Fruit fly (Drosophila melanogaster) whole organism, embryonic: ENCODE measurements around the gene CG6230.

ENCODE experiments used
- Adf1 ChIP-seq: fragments of 200-800 bp; sonication (Bioruptor generic); IDR thresholded peaks from 2 replicates; pipeline ENCODE4 v1.3.6; 2022; ENCODE audit warnings: missing biosample characterization, missing genetic modification characterization
- Asciz ChIP-seq: fragments of 200-800 bp; sonication (Bioruptor generic); optimal IDR thresholded peaks from 2 replicates; lab custom pipeline; 2017; ENCODE audit warnings: missing biosample characterization, mild to moderate bottlenecking, missing genetic modification characterization, missing genetic modification reagents
- BEAF-32 ChIP-seq: fragments of 200-800 bp; sonication (Bioruptor generic); optimal IDR thresholded peaks from 3 replicates; lab custom pipeline; 2017; ENCODE audit warnings: missing biosample characterization, missing genetic modification characterization, mild to moderate bottlenecking, moderate library complexity, missing genetic modification reagents
- Bdp1 ChIP-seq: fragments of 200-800 bp; sonication (Bioruptor generic); optimal IDR thresholded peaks from 3 replicates; lab custom pipeline; 2016; ENCODE audit warnings: missing biosample characterization, missing genetic modification characterization
- Bgb ChIP-seq: fragments of 200-800 bp; sonication (Bioruptor generic); IDR thresholded peaks from 2 replicates; pipeline ENCODE4 v1.3.6; 2022; ENCODE audit warnings: missing biosample characterization, missing genetic modification characterization; ENCODE audit not compliant: partially characterized antibody
- CG10267 ChIP-seq: fragments of 200-800 bp; sonication (Bioruptor generic); optimal IDR thresholded peaks from 2 replicates; lab custom pipeline; 2018; ENCODE audit warnings: missing biosample characterization, mild to moderate bottlenecking, missing genetic modification characterization, moderate library complexity
- CG14014 ChIP-seq: fragments of 200-800 bp; sonication (Bioruptor generic); IDR thresholded peaks from 2 replicates; pipeline ENCODE4 v1.3.6; 2022; ENCODE audit warnings: missing biosample characterization, missing genetic modification characterization
- CG1603 ChIP-seq: fragments of 200-800 bp; sonication (Bioruptor generic); optimal IDR thresholded peaks from 2 replicates; lab custom pipeline; 2019; ENCODE audit warnings: missing biosample characterization, mild to moderate bottlenecking, missing genetic modification characterization, moderate library complexity
- CG16813 ChIP-seq: fragments of 200-800 bp; sonication (Bioruptor generic); IDR thresholded peaks from 3 replicates; pipeline ENCODE4 v1.3.6; 2022; ENCODE audit warnings: missing biosample characterization, missing genetic modification characterization; ENCODE audit not compliant: partially characterized antibody
- CG17186 ChIP-seq: fragments of 200-800 bp; sonication (Bioruptor generic); optimal IDR thresholded peaks from 3 replicates; lab custom pipeline; 2017; ENCODE audit warnings: missing biosample characterization, missing genetic modification reagents, missing genetic modification characterization
- CG17359 ChIP-seq: fragments of 200-800 bp; sonication (Bioruptor generic); optimal IDR thresholded peaks from 3 replicates; lab custom pipeline; 2018; ENCODE audit warnings: missing biosample characterization, mild to moderate bottlenecking, missing genetic modification characterization, moderate library complexity
- CG18764 ChIP-seq: fragments of 200-800 bp; sonication (Bioruptor generic); optimal IDR thresholded peaks from 3 replicates; lab custom pipeline; 2016; ENCODE audit warnings: missing biosample characterization, missing genetic modification characterization
- CG2120 ChIP-seq: fragments of 200-800 bp; sonication (Bioruptor generic); optimal IDR thresholded peaks from 3 replicates; lab custom pipeline; 2016; ENCODE audit warnings: missing biosample characterization, missing genetic modification characterization
- CG30020 ChIP-seq: fragments of 200-800 bp; optimal IDR thresholded peaks from 2 replicates; lab custom pipeline; 2019; ENCODE audit warnings: missing biosample characterization, mild to moderate bottlenecking, missing genetic modification characterization, moderate library complexity
- CG32767 ChIP-seq: fragments of 200-800 bp; sonication (Bioruptor generic); IDR thresholded peaks from 2 replicates; pipeline ENCODE4 v1.3.6; 2022; ENCODE audit warnings: missing biosample characterization, missing genetic modification characterization
- CG34224 ChIP-seq: fragments of 200-800 bp; sonication (Bioruptor generic); IDR thresholded peaks from 3 replicates; pipeline ENCODE4 v1.3.6; 2022; ENCODE audit warnings: missing biosample characterization, missing genetic modification characterization; ENCODE audit not compliant: partially characterized antibody
- CG34422 ChIP-seq: fragments of 200-800 bp; sonication (Bioruptor generic); IDR thresholded peaks from 3 replicates; pipeline ENCODE4 v1.3.6; 2022; ENCODE audit warnings: missing biosample characterization, missing genetic modification characterization
- CG4424 ChIP-seq: fragments of 200-800 bp; sonication (Bioruptor generic); optimal IDR thresholded peaks from 3 replicates; lab custom pipeline; 2016; ENCODE audit warnings: missing biosample characterization, missing genetic modification characterization
- CG6654 ChIP-seq: fragments of 200-800 bp; sonication (Bioruptor generic); optimal IDR thresholded peaks from 2 replicates; lab custom pipeline; 2017; ENCODE audit warnings: missing biosample characterization, mild to moderate bottlenecking, missing genetic modification characterization
- CG6791 ChIP-seq: fragments of 200-800 bp; sonication (Bioruptor generic); IDR thresholded peaks from 3 replicates; pipeline ENCODE4 v1.3.6; 2022; ENCODE audit warnings: missing biosample characterization, missing genetic modification characterization; ENCODE audit not compliant: partially characterized antibody
- CG8765 ChIP-seq: fragments of 200-800 bp; sonication (Bioruptor generic); IDR thresholded peaks from 2 replicates; pipeline ENCODE4 v1.3.6; 2022; ENCODE audit warnings: missing biosample characterization, missing genetic modification characterization
- CHES-1-like ChIP-seq: fragments of 200-800 bp; sonication (Bioruptor generic); optimal IDR thresholded peaks from 2 replicates; lab custom pipeline; 2016; ENCODE audit warnings: missing biosample characterization, missing genetic modification characterization
- Dbx ChIP-seq: fragments of 200-800 bp; sonication (Bioruptor generic); IDR thresholded peaks from 3 replicates; pipeline ENCODE4 v1.3.6; 2022; ENCODE audit warnings: missing biosample characterization, missing genetic modification characterization
- Dfd ChIP-seq, 2 experiments: fragments of >200 bp; optimal IDR thresholded peaks; 2 replicates each; lab custom pipeline; 2017; ENCODE audit warnings: missing biosample characterization in 2 of 2, missing genetic modification characterization in 2 of 2
- Dref ChIP-seq: fragments of 200-800 bp; sonication (Bioruptor generic); IDR thresholded peaks from 2 replicates; pipeline ENCODE4 v1.3.6; 2022; ENCODE audit warnings: missing biosample characterization, missing genetic modification characterization
- ERR ChIP-seq: fragments of 200-800 bp; sonication (Bioruptor generic); optimal IDR thresholded peaks from 2 replicates; lab custom pipeline; 2016; ENCODE audit warnings: missing biosample characterization, missing genetic modification characterization
- Ets65A ChIP-seq: fragments of 200-800 bp; sonication (Bioruptor generic); peaks from one replicate; lab custom pipeline; 2016; ENCODE audit warnings: missing biosample characterization, missing genetic modification characterization
- HLH4C ChIP-seq: fragments of 200-800 bp; sonication (Bioruptor generic); IDR thresholded peaks from 3 replicates; pipeline ENCODE4 v1.3.6; 2022; ENCODE audit warnings: missing biosample characterization, missing genetic modification characterization; ENCODE audit not compliant: partially characterized antibody
- HLHmδ ChIP-seq: fragments of 200-800 bp; sonication (Bioruptor generic); optimal IDR thresholded peaks from 2 replicates; lab custom pipeline; 2018; ENCODE audit warnings: missing biosample characterization, mild to moderate bottlenecking, missing genetic modification characterization, moderate library complexity
- HmgZ ChIP-seq: fragments of 200-800 bp; sonication (Bioruptor generic); optimal IDR thresholded peaks from 2 replicates; lab custom pipeline; 2018; ENCODE audit warnings: missing biosample characterization, mild to moderate bottlenecking, missing genetic modification characterization
- Lim3 ChIP-seq: fragments of 200-800 bp; sonication (Bioruptor generic); IDR thresholded peaks from 2 replicates; pipeline ENCODE4 v1.3.6; 2022; ENCODE audit warnings: missing biosample characterization, missing genetic modification characterization
- MESR4 ChIP-seq: fragments of 200-800 bp; sonication (Bioruptor generic); optimal IDR thresholded peaks from 2 replicates; lab custom pipeline; 2018; ENCODE audit warnings: missing biosample characterization, mild to moderate bottlenecking, missing genetic modification characterization, moderate library complexity
- Myb ChIP-seq: fragments of 200-800 bp; sonication (Bioruptor generic); optimal IDR thresholded peaks from 2 replicates; lab custom pipeline; 2016; ENCODE audit warnings: missing biosample characterization, missing genetic modification characterization
- NFAT ChIP-seq: fragments of 200-800 bp; sonication (Bioruptor generic); IDR thresholded peaks from 2 replicates; pipeline ENCODE4 v1.3.6; 2022; ENCODE audit warnings: missing biosample characterization, missing genetic modification characterization
- Opbp ChIP-seq: fragments of 200-800 bp; sonication (Bioruptor generic); IDR thresholded peaks from 3 replicates; pipeline ENCODE4 v1.3.6; 2022; ENCODE audit warnings: missing biosample characterization, missing genetic modification characterization; ENCODE audit not compliant: partially characterized antibody
- Rfx ChIP-seq: fragments of 200-800 bp; sonication (Bioruptor generic); IDR thresholded peaks from 2 replicates; pipeline ENCODE4 v1.3.6; 2022; ENCODE audit warnings: missing biosample characterization, missing genetic modification characterization
- Scr ChIP-seq: fragments of 200-800 bp; sonication (Bioruptor generic); IDR thresholded peaks from 2 replicates; pipeline ENCODE4 v1.3.6; 2022; ENCODE audit warnings: missing biosample characterization, missing genetic modification characterization; ENCODE audit not compliant: partially characterized antibody
- Sin3A ChIP-seq: fragments of >200 bp; optimal IDR thresholded peaks from 2 replicates; lab custom pipeline; 2018
- amos ChIP-seq: fragments of 200-800 bp; sonication (Bioruptor generic); IDR thresholded peaks from 2 replicates; pipeline ENCODE4 v1.3.6; 2022; ENCODE audit warnings: missing biosample characterization, missing genetic modification characterization; ENCODE audit not compliant: partially characterized antibody
- eyg ChIP-seq: fragments of 200-800 bp; sonication (Bioruptor generic); optimal IDR thresholded peaks from 3 replicates; lab custom pipeline; 2016; ENCODE audit warnings: missing biosample characterization, missing genetic modification characterization
- gfzf ChIP-seq: fragments of 200-800 bp; sonication (Bioruptor generic); optimal IDR thresholded peaks from 2 replicates; lab custom pipeline; 2016; ENCODE audit warnings: missing biosample characterization, mild to moderate bottlenecking, missing genetic modification characterization, moderate library complexity
- phol ChIP-seq: fragments of 200-800 bp; sonication (Bioruptor generic); optimal IDR thresholded peaks from 3 replicates; lab custom pipeline; 2018; ENCODE audit warnings: missing biosample characterization, mild to moderate bottlenecking, missing genetic modification characterization, moderate library complexity
- prd ChIP-seq, 3 experiments: fragments of >200 bp in 2 of 3; fragments of 200-800 bp in 1 of 3; sonication (Bioruptor generic) in 1 of 3; optimal IDR thresholded peaks in 2 of 3; IDR thresholded peaks in 1 of 3; 2 replicates in 2 of 3; 3 replicates in 1 of 3; pipeline versions ENCODE4 v1.3.6 to Lab custom; 2017 to 2022; ENCODE audit warnings: missing biosample characterization in 1 of 3, missing genetic modification characterization in 1 of 3
- rib ChIP-seq: fragments of 200-800 bp; sonication (Bioruptor generic); IDR thresholded peaks from 2 replicates; pipeline ENCODE4 v1.3.6; 2022; ENCODE audit warnings: missing biosample characterization, missing genetic modification characterization
- tio ChIP-seq: fragments of 200-800 bp; sonication (Bioruptor generic); optimal IDR thresholded peaks from 2 replicates; lab custom pipeline; 2017; ENCODE audit warnings: missing biosample characterization, missing genetic modification characterization, inconsistent platforms
- unc-4 ChIP-seq: fragments of 200-800 bp; sonication (Bioruptor generic); IDR thresholded peaks from 2 replicates; pipeline ENCODE4 v1.3.6; 2022; ENCODE audit warnings: missing biosample characterization, missing genetic modification characterization; ENCODE audit not compliant: partially characterized antibody
- vnd ChIP-seq: fragments of 200-800 bp; sonication (Bioruptor generic); IDR thresholded peaks from 3 replicates; pipeline ENCODE4 v1.3.6; 2022; ENCODE audit warnings: missing biosample characterization, missing genetic modification characterization; ENCODE audit not compliant: partially characterized antibody
- zf30C ChIP-seq: fragments of 200-800 bp; sonication (Bioruptor generic); optimal IDR thresholded peaks from 3 replicates; lab custom pipeline; 2018; ENCODE audit warnings: missing biosample characterization, mild to moderate bottlenecking, missing genetic modification characterization

The CG6230 gene

DNA sequence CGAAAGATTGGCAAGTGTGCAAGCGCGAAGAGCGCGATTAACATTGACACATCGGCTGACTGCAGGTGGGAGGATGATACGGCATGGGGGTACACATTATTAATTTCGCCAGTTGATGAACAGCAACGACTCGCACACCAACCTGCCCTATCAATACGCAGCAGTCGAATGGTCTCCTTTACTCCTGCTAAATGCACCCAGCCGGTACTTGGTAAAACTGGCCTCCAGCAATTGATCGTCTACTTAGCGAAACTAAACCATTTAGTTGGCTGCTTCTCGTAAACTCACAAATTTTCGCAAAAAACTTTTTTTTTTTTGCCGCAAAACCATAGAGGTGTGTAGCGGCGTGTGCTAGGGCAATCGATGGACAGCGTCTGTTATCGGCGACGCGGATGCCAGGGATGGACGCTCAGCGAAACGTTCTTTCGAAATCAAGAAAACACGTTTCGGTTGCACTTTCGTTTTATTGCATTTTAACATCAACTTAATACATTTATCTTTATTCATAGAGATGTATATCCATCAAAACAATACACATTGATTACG, 19.5 kb downstream of the CG6230 start, which contains the start of gene Ge-1 (continued):
- peak; percentile 72 for TF ChIP-seq Ets65A (GFP tag; lab: Kevin White, UChicago)
- TF ChIP-seq Dfd (GFP tag; optimal IDR thresholded peaks at IDR 0.05; lab: Kevin White, UChicago), result no peak
- no peak for TF ChIP-seq Asciz (GFP tag; lab: Kevin White, UChicago)
- peak; percentile 52 for TF ChIP-seq Sin3A
- TF ChIP-seq amos (GFP tag; lab: Robert Waterston, UW), result peak; percentile 58
- peak; percentile 49; the same call in 1 of the 2 replicates for TF ChIP-seq Rfx (GFP tag; lab: Robert Waterston, UW)
- peak; percentile 29 for TF ChIP-seq MESR4 (GFP tag; lab: Kevin White, UChicago)
- peak; percentile 18; the same call in 1 of the 2 replicates for TF ChIP-seq CG14014 (GFP tag; lab: Robert Waterston, UW)
- peak; percentile 53; the same call in 2 of the 3 replicates for TF ChIP-seq Opbp (GFP tag; lab: Robert Waterston, UW)
- TF ChIP-seq Dref (GFP tag; lab: Robert Waterston, UW), result peak; percentile 87
- peak; percentile 98 for TF ChIP-seq Myb (GFP tag; lab: Kevin White, UChicago)
- TF ChIP-seq CHES-1-like (GFP tag; lab: Kevin White, UChicago), result peak; percentile 29
- peak; percentile 46 for TF ChIP-seq CG30020 (tag; lab: Kevin White, UChicago)
- no peak for TF ChIP-seq CG2120 (GFP tag; lab: Kevin White, UChicago)
- TF ChIP-seq eyg (GFP tag; lab: Kevin White, UChicago), result no peak
- TF ChIP-seq Bdp1 (GFP tag; lab: Kevin White, UChicago), result no peak
- TF ChIP-seq tio (GFP tag; lab: Kevin White, UChicago), result no peak
- peak; percentile 2 for TF ChIP-seq gfzf (GFP tag; lab: Kevin White, UChicago)
- TF ChIP-seq CG17186, result peak; percentile 13
- peak; percentile 60 for TF ChIP-seq Scr (GFP tag; lab: Robert Waterston, UW)
- TF ChIP-seq HLH4C, result peak; percentile 48; the same call in 2 of the 3 replicates
- no peak for TF ChIP-seq zf30C (GFP tag; lab: Kevin White, UChicago)
- TF ChIP-seq Dbx, result peak; percentile 59; the same call in 1 of the 3 replicates
- TF ChIP-seq phol (tag; lab: Kevin White, UChicago), result peak; percentile 5
- peak; percentile 90 for TF ChIP-seq rib (GFP tag; lab: Robert Waterston, UW)
- TF ChIP-seq CG6791 (GFP tag; lab: Robert Waterston, UW), result peak; percentile 48; the same call in 1 of the 3 replicates
- TF ChIP-seq HmgZ (tag; lab: Kevin White, UChicago), result peak; percentile 38
- peak; percentile 63 for TF ChIP-seq BEAF-32
- no peak for TF ChIP-seq CG8765 (GFP tag; lab: Robert Waterston, UW)
- peak; percentile 84; the same call in 2 of the 3 replicates for TF ChIP-seq CG34422
- TF ChIP-seq prd (optimal IDR thresholded peaks at IDR 0.05; lab: Kevin White, UChicago), result no peak
- TF ChIP-seq prd (GFP tag; IDR thresholded peaks at IDR 0.05; lab: Robert Waterston, UW), result peak; percentile 24; the same call in 1 of the 3 replicates
- TF ChIP-seq HLHmδ, result no peak
- TF ChIP-seq CG1603, result no peak
- peak; percentile 57 for TF ChIP-seq Bgb (GFP tag; lab: Robert Waterston, UW)
- peak; percentile 36 for TF ChIP-seq CG34224 (GFP tag; lab: Robert Waterston, UW)
- peak; percentile 49; the same call in 1 of the 2 replicates for TF ChIP-seq unc-4 (GFP tag; lab: Robert Waterston, UW)
- no peak for TF ChIP-seq CG6654 (GFP tag; lab: Kevin White, UChicago)
- TF ChIP-seq Lim3 (GFP tag; lab: Robert Waterston, UW), result no peak
- TF ChIP-seq ERR (GFP tag; lab: Kevin White, UChicago), result no peak
- TF ChIP-seq vnd (GFP tag; lab: Robert Waterston, UW), result peak; percentile 43; the same call in 1 of the 3 replicates
- TF ChIP-seq CG17359 (tag; lab: Kevin White, UChicago), result peak; percentile 40
- 0 out of 2 replicates have a peak, but pooled peaks have one; percentile 28 for TF ChIP-seq NFAT (GFP tag; lab: Robert Waterston, UW)
- TF ChIP-seq CG10267 (tag; lab: Kevin White, UChicago), result peak; percentile 15
- TF ChIP-seq Adf1, result peak; percentile 15; the same call in 1 of the 2 replicates
- TF ChIP-seq CG18764 (GFP tag; lab: Kevin White, UChicago), result peak; percentile 2
- peak; percentile 56; the same call in 2 of the 3 replicates for TF ChIP-seq CG16813
- peak; percentile 19 for TF ChIP-seq CG4424 (GFP tag; lab: Kevin White, UChicago)
- no peak for TF ChIP-seq CG32767 (GFP tag; lab: Robert Waterston, UW)
